Worm (Caenorhabditis elegans) whole organism, early embryonic: ENCODE results near the gene blos-7.

Experiments used
- ama-1 ChIP-seq: fragments of 150-350 bp; optimal IDR thresholded peaks from 2 replicates; lab custom pipeline; 2014
- ceh-13 ChIP-seq: fragments of 200-800 bp; sonication (Bioruptor generic); optimal IDR thresholded peaks from 2 replicates; lab custom pipeline; 2018; ENCODE audit warnings: mild to moderate bottlenecking, missing genetic modification characterization, missing compliant biosample characterization
- ets-7 ChIP-seq: sonication (generic microtip); optimal IDR thresholded peaks from 2 replicates; lab custom pipeline; 2016; ENCODE audit warnings: missing genotype, missing genetic modification characterization, missing compliant biosample characterization

DNA sequence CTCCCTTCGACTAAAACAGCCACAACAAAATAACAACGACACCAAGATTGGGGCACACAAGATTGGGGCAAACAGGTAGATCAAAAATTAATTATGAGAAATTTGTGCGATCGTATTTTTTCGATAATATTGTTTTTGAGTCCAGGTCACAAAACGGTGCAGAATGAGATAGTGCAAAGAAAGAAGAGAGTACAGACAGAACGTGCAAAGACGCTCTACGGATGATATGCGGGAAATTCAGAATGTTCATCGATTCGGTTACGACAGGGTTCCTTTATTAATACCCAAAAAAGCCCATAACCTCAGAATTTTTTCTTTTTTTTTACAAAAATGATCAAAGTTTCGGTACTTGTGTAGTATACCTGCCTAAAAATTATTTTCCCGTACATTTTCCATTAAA lies 43.5 kb downstream of the blos-7 start:
- TF ChIP-seq ets-7: no peak
- no peak for TF ChIP-seq ceh-13
- no peak for TF ChIP-seq ama-1
